Worm (Caenorhabditis elegans) whole organism, L1 larva: ENCODE measurements around the gene C35B1.9.

Experiments
- aly-2 ChIP-seq: fragments of 150-350 bp; optimal IDR thresholded peaks from 2 replicates; lab custom pipeline; 2014; ENCODE audit warnings: missing biosample characterization, missing genetic modification characterization
- egl-27 ChIP-seq, 2 experiments: fragments of 150-350 bp in 1 of 2; sonication (generic microtip); optimal IDR thresholded peaks; 3 replicates each; lab custom pipeline; 2017 to 2018; ENCODE audit warnings: missing biosample characterization in 2 of 2, missing genetic modification characterization in 2 of 2, missing genetic modification reagents in 2 of 2
- fkh-10 ChIP-seq: sonication (generic microtip); optimal IDR thresholded peaks from 2 replicates; lab custom pipeline; 2017; ENCODE audit warnings: missing biosample characterization, missing genetic modification reagents, missing genetic modification characterization
- irx-1 ChIP-seq: sonication (generic microtip); optimal IDR thresholded peaks from 2 replicates; lab custom pipeline; 2016; ENCODE audit warnings: missing genetic modification characterization, missing compliant biosample characterization
- lin-39 ChIP-seq: fragments of 150-350 bp; optimal IDR thresholded peaks from 2 replicates; lab custom pipeline; 2014; ENCODE audit warnings: missing biosample characterization, missing genetic modification reagents, missing genetic modification characterization
- lir-3 ChIP-seq: sonication (generic microtip); optimal IDR thresholded peaks from 2 replicates; lab custom pipeline; 2016; ENCODE audit warnings: mild to moderate bottlenecking, missing genetic modification characterization, moderate library complexity, missing compliant biosample characterization; ENCODE audit not compliant: poor library complexity
- nhr-12 ChIP-seq: sonication (generic microtip); optimal IDR thresholded peaks from 2 replicates; lab custom pipeline; 2017; ENCODE audit warnings: missing biosample characterization, missing genetic modification characterization
- nhr-85 ChIP-seq: sonication (generic microtip); peaks from one replicate; lab custom pipeline; 2016; ENCODE audit warnings: missing genetic modification characterization, inconsistent platforms, missing compliant biosample characterization
- pag-3 ChIP-seq: sonication (generic microtip); optimal IDR thresholded peaks from 2 replicates; lab custom pipeline; 2017; ENCODE audit warnings: missing genetic modification characterization, mild to moderate bottlenecking, missing compliant biosample characterization, antibody characterized with exemption, borderline replicate concordance; ENCODE audit not compliant: insufficient read depth
- pqm-1 ChIP-seq: sonication (generic microtip); optimal IDR thresholded peaks from 3 replicates; lab custom pipeline; 2017; ENCODE audit warnings: missing biosample characterization, missing genetic modification characterization
- unc-130 ChIP-seq: fragments of 150-350 bp; optimal IDR thresholded peaks from 2 replicates; lab custom pipeline; 2017; ENCODE audit warnings: missing biosample characterization, missing genetic modification characterization, inconsistent platforms
- unc-62 ChIP-seq: fragments of 150-350 bp; optimal IDR thresholded peaks from 2 replicates; lab custom pipeline; 2014; ENCODE audit warnings: missing biosample characterization, missing genetic modification reagents, missing genetic modification characterization
- vab-15 ChIP-seq: sonication (generic microtip); optimal IDR thresholded peaks from 2 replicates; lab custom pipeline; 2017; ENCODE audit warnings: missing genotype, mild to moderate bottlenecking, missing genetic modification characterization, missing compliant biosample characterization
- ztf-11 ChIP-seq, 2 experiments: sonication (generic microtip); optimal IDR thresholded peaks; 2 replicates each; lab custom pipeline; 2016 to 2017; ENCODE audit warnings: missing genetic modification characterization in 2 of 2, missing biosample characterization in 1 of 2, missing compliant biosample characterization in 1 of 2

- TF ChIP-seq ztf-11 (tag; optimal IDR thresholded peaks at IDR 0.05; lab: Kevin White, UChicago) (no peak), aly-2 (tag; lab: Kevin White, UChicago) (no peak), unc-62 (GFP tag; lab: Kevin White, UChicago) (no peak), pqm-1 (no peak), irx-1 (tag; lab: Kevin White, UChicago) (no peak), egl-27 (tag; optimal IDR thresholded peaks at IDR 0.05; lab: Kevin White, UChicago) (no peak), fkh-10 (GFP tag; lab: Kevin White, UChicago) (no peak), lin-39 (no peak), pag-3 (tag; lab: Kevin White, UChicago) (no peak), nhr-85 (no peak), unc-130 (tag; lab: Kevin White, UChicago) (no peak), lir-3 (no peak), vab-15 (tag; lab: Kevin White, UChicago) (no peak), nhr-12 (tag; lab: Kevin White, UChicago) (no peak)
These were observed 39.7 kb downstream of the C35B1.9 start for ce11 chrIV:4041006-4041405.
